Fruit fly (Drosophila melanogaster) whole organism, embryonic: ENCODE measurements around the gene CG3764.

Experiments
- Atf3 ChIP-seq: fragments of 200-800 bp; sonication (Bioruptor generic); optimal IDR thresholded peaks from 3 replicates; lab custom pipeline; 2016; ENCODE audit warnings: missing biosample characterization, missing genetic modification characterization
- B-H2 ChIP-seq: fragments of 200-800 bp; sonication (Bioruptor generic); optimal IDR thresholded peaks from 2 replicates; lab custom pipeline; 2018; ENCODE audit warnings: missing biosample characterization, mild to moderate bottlenecking, missing genetic modification characterization
- CG1024 ChIP-seq: fragments of 200-800 bp; sonication (Bioruptor generic); IDR thresholded peaks from 2 replicates; pipeline ENCODE4 v1.3.6; 2022; ENCODE audit warnings: missing biosample characterization, missing genetic modification characterization
- CG12219 ChIP-seq: fragments of 200-800 bp; sonication (Bioruptor generic); optimal IDR thresholded peaks from 3 replicates; lab custom pipeline; 2018; ENCODE audit warnings: missing biosample characterization, mild to moderate bottlenecking, missing genetic modification characterization
- CG12769 ChIP-seq: fragments of 200-800 bp; sonication (Bioruptor generic); optimal IDR thresholded peaks from 2 replicates; lab custom pipeline; 2019; ENCODE audit warnings: missing biosample characterization, mild to moderate bottlenecking, missing genetic modification characterization, moderate library complexity
- CG13287 ChIP-seq: fragments of 200-800 bp; sonication (Bioruptor generic); IDR thresholded peaks from 2 replicates; pipeline ENCODE4 v1.3.6; 2022; ENCODE audit warnings: missing biosample characterization, missing genetic modification characterization; ENCODE audit not compliant: partially characterized antibody
- CG15514 ChIP-seq: fragments of 200-800 bp; sonication (Bioruptor generic); optimal IDR thresholded peaks from 3 replicates; lab custom pipeline; 2017; ENCODE audit warnings: missing biosample characterization, missing genetic modification characterization, mild to moderate bottlenecking, moderate library complexity, missing genetic modification reagents
- CG16813 ChIP-seq: fragments of 200-800 bp; sonication (Bioruptor generic); IDR thresholded peaks from 3 replicates; pipeline ENCODE4 v1.3.6; 2022; ENCODE audit warnings: missing biosample characterization, missing genetic modification characterization; ENCODE audit not compliant: partially characterized antibody
- CG17568 ChIP-seq: fragments of 200-800 bp; sonication (Bioruptor generic); optimal IDR thresholded peaks from 2 replicates; lab custom pipeline; 2018; ENCODE audit warnings: missing biosample characterization, mild to moderate bottlenecking, missing genetic modification characterization, moderate library complexity
- CG2199 ChIP-seq: fragments of 200-800 bp; sonication (Bioruptor generic); IDR thresholded peaks from 3 replicates; pipeline ENCODE4 v1.3.6; 2022; ENCODE audit warnings: missing biosample characterization, missing genetic modification characterization
- CG30020 ChIP-seq: fragments of 200-800 bp; optimal IDR thresholded peaks from 2 replicates; lab custom pipeline; 2019; ENCODE audit warnings: missing biosample characterization, mild to moderate bottlenecking, missing genetic modification characterization, moderate library complexity
- CG34224 ChIP-seq: fragments of 200-800 bp; sonication (Bioruptor generic); IDR thresholded peaks from 3 replicates; pipeline ENCODE4 v1.3.6; 2022; ENCODE audit warnings: missing biosample characterization, missing genetic modification characterization; ENCODE audit not compliant: partially characterized antibody
- CG6175 ChIP-seq: fragments of 200-800 bp; sonication (Bioruptor generic); IDR thresholded peaks from 3 replicates; pipeline ENCODE4 v1.3.6; 2022; ENCODE audit warnings: missing biosample characterization, missing genetic modification characterization
- CG7745 ChIP-seq: fragments of 200-800 bp; sonication (Bioruptor generic); optimal IDR thresholded peaks from 2 replicates; lab custom pipeline; 2018; ENCODE audit warnings: missing biosample characterization, mild to moderate bottlenecking, missing genetic modification characterization, moderate library complexity
- CG8290 ChIP-seq, 3 experiments: fragments of 200-800 bp; sonication (Bioruptor generic); optimal IDR thresholded peaks; 2 replicates each; lab custom pipeline; 2016 to 2019; ENCODE audit warnings: missing biosample characterization in 3 of 3, missing genetic modification characterization in 3 of 3, mild to moderate bottlenecking in 2 of 3, moderate library complexity in 1 of 3
- CG9727 ChIP-seq: fragments of 200-800 bp; sonication (Bioruptor generic); optimal IDR thresholded peaks from 3 replicates; lab custom pipeline; 2017; ENCODE audit warnings: missing biosample characterization, mild to moderate bottlenecking, missing genetic modification characterization
- CTCF ChIP-seq: fragments of 200-800 bp; sonication (Bioruptor generic); optimal IDR thresholded peaks from 2 replicates; lab custom pipeline; 2017; ENCODE audit warnings: missing biosample characterization, mild to moderate bottlenecking, missing genetic modification characterization, moderate library complexity
- Dip2 ChIP-seq: fragments of 200-800 bp; sonication (Bioruptor generic); IDR thresholded peaks from 2 replicates; pipeline ENCODE4 v1.3.6; 2022; ENCODE audit warnings: missing biosample characterization, missing genetic modification characterization
- Dll ChIP-seq: fragments of 200-800 bp; sonication (Bioruptor generic); IDR thresholded peaks from 4 replicates; pipeline ENCODE4 v1.3.6; 2022; ENCODE audit warnings: missing biosample characterization, missing genetic modification characterization; ENCODE audit not compliant: partially characterized antibody
- E2f1 ChIP-seq: fragments of 200-800 bp; sonication (Bioruptor generic); IDR thresholded peaks from 2 replicates; pipeline ENCODE4 v1.3.6; 2022; ENCODE audit warnings: missing biosample characterization, missing genetic modification characterization
- Eip74EF ChIP-seq, 2 experiments: fragments of 200-800 bp in 1 of 2; fragments of >200 bp in 1 of 2; sonication (Bioruptor generic) in 1 of 2; optimal IDR thresholded peaks; 2 replicates each; lab custom pipeline; 2017 to 2019; ENCODE audit warnings: missing biosample characterization in 2 of 2, missing genetic modification characterization in 2 of 2, mild to moderate bottlenecking in 1 of 2, moderate library complexity in 1 of 2
- HHEX ChIP-seq: fragments of 200-800 bp; sonication (Bioruptor generic); optimal IDR thresholded peaks from 3 replicates; lab custom pipeline; 2017; ENCODE audit warnings: missing biosample characterization, mild to moderate bottlenecking, missing genetic modification characterization, missing genetic modification reagents
- HLH4C ChIP-seq: fragments of 200-800 bp; sonication (Bioruptor generic); IDR thresholded peaks from 3 replicates; pipeline ENCODE4 v1.3.6; 2022; ENCODE audit warnings: missing biosample characterization, missing genetic modification characterization; ENCODE audit not compliant: partially characterized antibody
- HmgZ ChIP-seq: fragments of 200-800 bp; sonication (Bioruptor generic); optimal IDR thresholded peaks from 2 replicates; lab custom pipeline; 2018; ENCODE audit warnings: missing biosample characterization, mild to moderate bottlenecking, missing genetic modification characterization
- Hmx ChIP-seq: fragments of 200-800 bp; sonication (Bioruptor generic); optimal IDR thresholded peaks from 2 replicates; lab custom pipeline; 2016; ENCODE audit warnings: missing biosample characterization, missing genetic modification characterization
- Hr78 ChIP-seq, 2 experiments: fragments of 200-800 bp in 1 of 2; fragments of >200 bp in 1 of 2; sonication (Bioruptor generic) in 1 of 2; optimal IDR thresholded peaks; 2 replicates each; lab custom pipeline; 2017 to 2019; ENCODE audit warnings: missing biosample characterization in 2 of 2, missing genetic modification characterization in 2 of 2, mild to moderate bottlenecking in 1 of 2, moderate library complexity in 1 of 2
- MBD-R2 ChIP-seq: fragments of 200-800 bp; sonication (Bioruptor generic); IDR thresholded peaks from 2 replicates; pipeline ENCODE4 v1.3.6; 2022; ENCODE audit warnings: missing biosample characterization, missing genetic modification characterization
- Med ChIP-seq: fragments of 200-800 bp; sonication (Bioruptor generic); peaks from one replicate; lab custom pipeline; 2016; ENCODE audit warnings: missing biosample characterization, missing genetic modification characterization, mild to moderate bottlenecking, inconsistent platforms, moderate library complexity
- NC2β ChIP-seq: fragments of 200-800 bp; sonication (Bioruptor generic); optimal IDR thresholded peaks from 2 replicates; lab custom pipeline; 2016; ENCODE audit warnings: missing biosample characterization, missing genetic modification characterization
- Six4 ChIP-seq: fragments of 200-800 bp; sonication (Bioruptor generic); optimal IDR thresholded peaks from 2 replicates; lab custom pipeline; 2016; ENCODE audit warnings: missing biosample characterization, missing genetic modification characterization
- Stat92E ChIP-seq, 3 experiments: fragments of >200 bp in 2 of 3; fragments of 200-800 bp in 1 of 3; sonication (Bioruptor generic) in 1 of 3; optimal IDR thresholded peaks; 2 replicates each; lab custom pipeline; 2017 to 2019; ENCODE audit warnings: missing biosample characterization in 3 of 3, missing genetic modification characterization in 3 of 3, mild to moderate bottlenecking in 1 of 3, moderate library complexity in 1 of 3
- Vsx1 ChIP-seq: fragments of 200-800 bp; sonication (Bioruptor generic); optimal IDR thresholded peaks from 2 replicates; lab custom pipeline; 2017; ENCODE audit warnings: missing biosample characterization, mild to moderate bottlenecking, missing genetic modification characterization, missing genetic modification reagents
- abd-A ChIP-seq: fragments of 200-800 bp; sonication (Bioruptor generic); optimal IDR thresholded peaks from 3 replicates; lab custom pipeline; 2019; ENCODE audit warnings: missing biosample characterization, mild to moderate bottlenecking, missing genetic modification characterization, moderate library complexity
- aop ChIP-seq: fragments of 200-800 bp; sonication (Bioruptor generic); IDR thresholded peaks from 2 replicates; pipeline ENCODE4 v1.3.6; 2022; ENCODE audit warnings: missing biosample characterization, missing genetic modification characterization
- chinmo ChIP-seq: fragments of 200-800 bp; sonication (Bioruptor generic); IDR thresholded peaks from 4 replicates; pipeline ENCODE4 v1.3.6; 2022; ENCODE audit warnings: missing biosample characterization, missing genetic modification characterization; ENCODE audit not compliant: partially characterized antibody
- dmrt11E ChIP-seq: fragments of 200-800 bp; sonication (Bioruptor generic); optimal IDR thresholded peaks from 3 replicates; lab custom pipeline; 2018; ENCODE audit warnings: missing biosample characterization, mild to moderate bottlenecking, missing genetic modification characterization, moderate library complexity
- dysf ChIP-seq: fragments of 200-800 bp; sonication (Bioruptor generic); IDR thresholded peaks from 3 replicates; pipeline ENCODE4 v1.3.6; 2022; ENCODE audit warnings: missing biosample characterization, missing genetic modification characterization
- fu2 ChIP-seq: fragments of 200-800 bp; sonication (Bioruptor generic); optimal IDR thresholded peaks from 2 replicates; lab custom pipeline; 2016; ENCODE audit warnings: missing biosample characterization, missing genetic modification characterization
- gcm2 ChIP-seq: fragments of 200-800 bp; sonication (Bioruptor generic); optimal IDR thresholded peaks from 2 replicates; lab custom pipeline; 2016; ENCODE audit warnings: missing biosample characterization, missing genetic modification characterization
- gfzf ChIP-seq: fragments of 200-800 bp; sonication (Bioruptor generic); optimal IDR thresholded peaks from 2 replicates; lab custom pipeline; 2016; ENCODE audit warnings: missing biosample characterization, mild to moderate bottlenecking, missing genetic modification characterization, moderate library complexity
- gsb ChIP-seq: fragments of 200-800 bp; sonication (Bioruptor generic); IDR thresholded peaks from 2 replicates; pipeline ENCODE4 v1.3.6; 2022; ENCODE audit warnings: missing biosample characterization, missing genetic modification characterization
- hbn ChIP-seq: fragments of 200-800 bp; sonication (Bioruptor generic); IDR thresholded peaks from 2 replicates; pipeline ENCODE4 v1.3.6; 2022; ENCODE audit warnings: missing biosample characterization, missing genetic modification characterization; ENCODE audit not compliant: partially characterized antibody
- pita ChIP-seq: fragments of 200-800 bp; sonication (Bioruptor generic); optimal IDR thresholded peaks from 2 replicates; lab custom pipeline; 2017; ENCODE audit warnings: missing biosample characterization, mild to moderate bottlenecking, missing genetic modification characterization
- twi ChIP-seq: fragments of 200-800 bp; optimal IDR thresholded peaks from 2 replicates; lab custom pipeline; 2019; ENCODE audit warnings: missing biosample characterization, mild to moderate bottlenecking, missing genetic modification characterization, moderate library complexity
- wek ChIP-seq: fragments of 200-800 bp; sonication (Bioruptor generic); optimal IDR thresholded peaks from 3 replicates; lab custom pipeline; 2018; ENCODE audit warnings: missing biosample characterization, mild to moderate bottlenecking, missing genetic modification characterization, moderate library complexity

CG3764 gene

dm6 chr3L:16986062-16987013 lies 26.0 kb downstream of the CG3764 start (continued):
- TF ChIP-seq CG16813 (GFP tag; lab: Robert Waterston, UW) = no peak
- peak; percentile 56 for TF ChIP-seq abd-A
- no peak for TF ChIP-seq twi (tag; lab: Kevin White, UChicago)
- 0 out of 2 replicates have a peak, but pooled peaks have one; percentile 8 for TF ChIP-seq E2f1
- TF ChIP-seq HmgZ (tag; lab: Kevin White, UChicago) = peak; percentile 7
- TF ChIP-seq HLH4C (GFP tag; lab: Robert Waterston, UW) = no peak
- peak; percentile 31 for TF ChIP-seq fu2
- peak; percentile 5 for TF ChIP-seq Six4 (GFP tag; lab: Kevin White, UChicago)
- no peak for TF ChIP-seq CG17568
- no peak for TF ChIP-seq gcm2 (GFP tag; lab: Kevin White, UChicago)
- no peak for TF ChIP-seq Hr78 (GFP tag; optimal IDR thresholded peaks at IDR 0.05; lab: Kevin White, UChicago)

DNA sequence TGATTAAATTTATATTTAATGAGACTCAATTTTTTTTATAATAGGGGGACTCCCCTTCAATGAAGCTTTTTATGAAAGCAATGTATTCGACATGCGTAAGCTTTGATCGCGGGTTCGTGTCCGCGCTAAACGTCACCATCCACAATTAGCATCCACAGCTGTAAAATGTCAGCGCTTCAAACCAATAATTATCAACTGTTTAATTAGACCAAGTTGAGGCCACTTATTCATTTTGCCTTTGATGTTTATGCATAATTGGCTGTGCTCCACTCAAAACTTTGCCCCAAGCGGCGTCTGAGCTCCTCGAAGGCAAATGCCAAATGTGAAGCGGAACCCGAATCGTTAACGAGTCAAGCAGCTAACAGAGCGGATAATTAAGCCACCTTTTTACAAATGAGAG lies 26.8 kb downstream of the CG3764 start:
- peak; percentile 60 for TF ChIP-seq CG12769 (tag; lab: Kevin White, UChicago)
- TF ChIP-seq gsb (GFP tag; lab: Robert Waterston, UW) = no peak
- TF ChIP-seq dysf = no peak
- TF ChIP-seq wek (GFP tag; lab: Kevin White, UChicago) = peak; percentile 94
- TF ChIP-seq Atf3 (GFP tag; lab: Kevin White, UChicago) = no peak
- peak; percentile 83 for TF ChIP-seq CG7745 (tag; lab: Kevin White, UChicago)
- no peak for TF ChIP-seq Stat92E (GFP tag; optimal IDR thresholded peaks at IDR 0.05; lab: Kevin White, UChicago)
- no peak for TF ChIP-seq Eip74EF (GFP tag; optimal IDR thresholded peaks at IDR 0.05; lab: Kevin White, UChicago)
- peak; percentile 61 for TF ChIP-seq Med (GFP tag; lab: Kevin White, UChicago)
- no peak for TF ChIP-seq CG1024 (GFP tag; lab: Robert Waterston, UW)
- peak; percentile 32; the same call in 1 of the 4 replicates for TF ChIP-seq Dll (GFP tag; lab: Robert Waterston, UW)
- TF ChIP-seq HHEX (GFP tag; lab: Kevin White, UChicago) = no peak
- peak; percentile 73 for TF ChIP-seq abd-A
- no peak for TF ChIP-seq dmrt11E
- TF ChIP-seq CG13287 = peak; percentile 55; the same call in 1 of the 2 replicates
- no peak for TF ChIP-seq hbn (GFP tag; lab: Robert Waterston, UW)
- TF ChIP-seq CG30020 (tag; lab: Kevin White, UChicago) = no peak
- TF ChIP-seq B-H2 (GFP tag; lab: Kevin White, UChicago) = peak; percentile 9
- TF ChIP-seq gfzf = no peak
- TF ChIP-seq CTCF (GFP tag; lab: Kevin White, UChicago) = peak; percentile 76
- 0 out of 2 replicates have a peak, but pooled peaks have one; percentile 14 for TF ChIP-seq MBD-R2 (GFP tag; lab: Robert Waterston, UW)
- TF ChIP-seq Vsx1 = peak; percentile 82
- peak; percentile 73; the same call in 2 of the 3 replicates for TF ChIP-seq CG6175 (GFP tag; lab: Robert Waterston, UW)
- peak; percentile 26; the same call in 1 of the 3 replicates for TF ChIP-seq CG16813 (GFP tag; lab: Robert Waterston, UW)
- no peak for TF ChIP-seq Hmx (GFP tag; lab: Kevin White, UChicago)
- TF ChIP-seq CG15514 (GFP tag; lab: Kevin White, UChicago) = peak; percentile 6
- no peak for TF ChIP-seq NC2β
- no peak for TF ChIP-seq CG12219 (GFP tag; lab: Kevin White, UChicago)
- TF ChIP-seq CG34224 (GFP tag; lab: Robert Waterston, UW) = no peak
- peak; percentile 50 for TF ChIP-seq pita (GFP tag; lab: Kevin White, UChicago)
- TF ChIP-seq chinmo = peak; percentile 89; the same call in 2 of the 4 replicates
- no peak for TF ChIP-seq Dip2 (GFP tag; lab: Robert Waterston, UW)
- TF ChIP-seq aop (GFP tag; lab: Robert Waterston, UW) = no peak
- TF ChIP-seq CG8290 (GFP tag; optimal IDR thresholded peaks at IDR 0.05; lab: Kevin White, UChicago) = no peak
- TF ChIP-seq CG8290 (tag; optimal IDR thresholded peaks at IDR 0.05; lab: Kevin White, UChicago) = peak in 1 of 2 experiments; percentile 37
- 0 out of 3 replicates have a peak, but pooled peaks have one; percentile 26 for TF ChIP-seq CG2199 (GFP tag; lab: Robert Waterston, UW)
- TF ChIP-seq CG9727 (GFP tag; lab: Kevin White, UChicago) = no peak
